Worm (Caenorhabditis elegans) whole organism, young adult: ENCODE measurements around the gene B0024.4.

ENCODE experiments used
- B0019.2 ChIP-seq: fragments of 200-800 bp; sonication (Bioruptor generic); conservative IDR thresholded peaks from 2 replicates; pipeline ENCODE4 v1.3.6; 2022; ENCODE audit warnings: missing genetic modification reagents, missing genetic modification characterization, missing compliant biosample characterization
- C17E4.6 ChIP-seq: fragments of 200-800 bp; sonication (Bioruptor generic); IDR thresholded peaks from 2 replicates; pipeline ENCODE4 v1.3.6; 2022; ENCODE audit warnings: missing genetic modification reagents, missing genetic modification characterization, missing compliant biosample characterization
- F23B12.7 ChIP-seq: sonication (generic microtip); optimal IDR thresholded peaks from 2 replicates; lab custom pipeline; 2017; ENCODE audit warnings: missing genetic modification characterization, mild to moderate bottlenecking, missing compliant biosample characterization, antibody characterized with exemption, moderate library complexity; ENCODE audit not compliant: insufficient read depth
- akir-1 ChIP-seq: fragments of 200-800 bp; sonication (Bioruptor generic); optimal IDR thresholded peaks from 2 replicates; lab custom pipeline; 2018; ENCODE audit warnings: mild to moderate bottlenecking, missing genetic modification characterization, moderate library complexity, missing compliant biosample characterization
- ccch-3 ChIP-seq: fragments of 200-800 bp; sonication (Bioruptor generic); optimal IDR thresholded peaks from 2 replicates; lab custom pipeline; 2018; ENCODE audit warnings: mild to moderate bottlenecking, missing genetic modification characterization, missing compliant biosample characterization
- ceh-40 ChIP-seq: fragments of 200-800 bp; sonication (Bioruptor generic); IDR thresholded peaks from 2 replicates; pipeline ENCODE4 v1.3.6; 2022; ENCODE audit warnings: missing genetic modification characterization, missing compliant biosample characterization
- dpff-1 ChIP-seq: sonication (generic microtip); optimal IDR thresholded peaks from 2 replicates; lab custom pipeline; 2017; ENCODE audit warnings: mild to moderate bottlenecking, missing genetic modification characterization, missing compliant biosample characterization
- pha-4 ChIP-seq: fragments of 150-350 bp; sonication (generic microtip); optimal IDR thresholded peaks from 2 replicates; lab custom pipeline; 2014; ENCODE audit warnings: missing biosample characterization, missing genetic modification reagents, missing genetic modification characterization

- TF ChIP-seq akir-1 (GFP tag; lab: Kevin White, UChicago) (no peak), dpff-1 (tag; lab: Kevin White, UChicago) (no peak), ccch-3 (GFP tag; lab: Kevin White, UChicago) (no peak), F23B12.7 (no peak), pha-4 (tag; lab: Kevin White, UChicago) (no peak), B0019.2 (GFP tag; lab: Robert Waterston, UW) (no peak), ceh-40 (GFP tag; lab: Robert Waterston, UW) (no peak), C17E4.6 (GFP tag; lab: Robert Waterston, UW) (no peak)
These were observed 15.8 kb upstream of the B0024.4 start, which contains the start of gene lys-2 for ce11 chrV:10281374-10281773.
